Fruit fly (Drosophila melanogaster) whole organism: ENCODE data around the gene Cow.

Experiments used
- EcR ChIP-seq, 2 experiments: fragments of >200 bp; optimal IDR thresholded peaks; 2 replicates each; lab custom pipeline; 2017; ENCODE audit warnings: missing biosample characterization in 2 of 2, missing genetic modification characterization in 2 of 2, missing genetic modification reagents in 2 of 2
- psq ChIP-seq: fragments of >200 bp; optimal IDR thresholded peaks from 2 replicates; lab custom pipeline; 2017

DNA sequence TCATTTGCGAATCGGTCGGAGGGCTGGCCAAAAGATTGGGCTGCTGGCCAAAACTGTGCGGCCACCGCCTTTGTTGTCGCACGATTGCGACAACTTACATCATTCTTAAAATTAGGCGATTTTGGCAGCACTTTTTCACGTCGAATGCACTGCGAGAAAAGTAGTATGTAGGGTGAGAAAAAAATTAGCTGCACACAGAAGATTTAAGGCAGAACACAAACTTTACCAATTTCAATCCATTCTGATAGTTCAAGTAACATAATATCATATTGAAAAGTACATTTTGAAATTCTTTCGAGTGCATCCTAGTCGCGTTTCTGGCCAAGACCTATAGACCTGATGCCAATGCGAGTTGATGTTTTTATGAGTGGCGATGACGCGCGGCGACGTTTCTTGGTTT is 84.0 kb downstream of the Cow start:
- no peak for TF ChIP-seq EcR (GFP tag; optimal IDR thresholded peaks at IDR 0.05; lab: Kevin White, UChicago)
- no peak for TF ChIP-seq psq (lab: Kevin White, UChicago)
